ENCODE assay signal across 7 worm cellular contexts in the genomic region with DNA sequence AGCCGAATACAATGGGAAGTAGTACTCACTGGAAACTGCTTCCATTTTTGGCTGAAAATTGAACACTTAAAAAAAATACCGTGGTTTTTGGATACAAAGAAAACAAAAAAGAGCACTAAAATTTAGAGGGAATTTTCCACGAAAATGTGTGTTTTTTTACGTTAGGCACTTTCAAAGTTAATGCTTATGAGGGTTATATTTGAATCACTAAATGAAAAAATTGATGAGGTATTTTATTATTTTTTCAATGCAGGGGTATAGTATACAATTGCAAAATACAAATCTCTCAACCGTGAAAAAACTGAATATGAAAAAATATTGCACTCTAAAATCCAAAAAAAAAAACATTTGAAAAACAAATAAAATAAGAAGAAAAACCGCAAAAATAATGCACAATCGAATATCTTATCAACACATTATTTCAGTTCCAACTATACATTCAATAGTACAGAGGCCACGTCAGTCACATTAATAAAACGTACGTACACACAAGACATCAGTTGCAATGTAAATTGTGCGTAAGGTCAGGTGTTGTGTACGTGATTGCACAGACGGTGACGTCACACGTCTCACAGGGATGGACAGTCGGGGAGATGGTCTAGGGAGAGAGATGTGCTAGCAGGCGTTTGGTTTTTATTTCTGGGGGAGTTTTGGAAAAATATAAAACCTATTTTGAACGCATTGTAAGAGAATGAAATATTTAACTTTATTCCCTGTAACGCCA.
TF ChIP-seq lines count a peak whose summit lies in the region.

A gene (minus strand): TSS at position 51 of the 724 bp plus-strand sequence.

TF ChIP-seq in whole organism, L1 larva, 84 proteins besides CTCF, POLR2A, EP300 and RAD21 (continues in another document):
- no peak for TF ChIP-seq pag-3 (tag; optimal IDR thresholded peaks at IDR 0.05; lab: Kevin White, UChicago; ENCODE audit: borderline replicate concordance, insufficient read depth)
- TF ChIP-seq aly-2 (tag; optimal IDR thresholded peaks at IDR 0.05; lab: Kevin White, UChicago) = no peak
- TF ChIP-seq sup-37 (GFP tag; optimal IDR thresholded peaks at IDR 0.05; lab: Kevin White, UChicago) = no peak
- TF ChIP-seq fkh-10 (GFP tag; optimal IDR thresholded peaks at IDR 0.05; lab: Kevin White, UChicago) = no peak
- no peak for TF ChIP-seq aha-1 (tag; optimal IDR thresholded peaks at IDR 0.05; lab: Kevin White, UChicago)
- no peak for TF ChIP-seq jun-1 (tag; optimal IDR thresholded peaks at IDR 0.05; lab: Kevin White, UChicago)
- TF ChIP-seq fkh-8 (tag; optimal IDR thresholded peaks at IDR 0.05; lab: Kevin White, UChicago) = no peak
- no peak for TF ChIP-seq nhr-28 (tag; optimal IDR thresholded peaks at IDR 0.05; lab: Kevin White, UChicago)
- TF ChIP-seq ama-1 (optimal IDR thresholded peaks at IDR 0.05; lab: Kevin White, UChicago) = no peak
- no peak for TF ChIP-seq ztf-4 (tag; optimal IDR thresholded peaks at IDR 0.05; lab: Kevin White, UChicago)
- TF ChIP-seq skn-1 (tag; optimal IDR thresholded peaks at IDR 0.05; lab: Kevin White, UChicago) = peak; percentile 13
- no peak for TF ChIP-seq ceh-88 (GFP tag; IDR thresholded peaks at IDR 0.05; lab: Robert Waterston, UW)

TF ChIP-seq in whole organism, L2 larva, 48 proteins besides CTCF, POLR2A, EP300 and RAD21 (continues in another document):
- no peak for TF ChIP-seq ceh-82 (tag; optimal IDR thresholded peaks at IDR 0.05; lab: Kevin White, UChicago)
- peak; percentile 1 for TF ChIP-seq sem-4 (tag; optimal IDR thresholded peaks at IDR 0.05; lab: Kevin White, UChicago)
- no peak for TF ChIP-seq lin-11 (tag; optimal IDR thresholded peaks at IDR 0.05; lab: Kevin White, UChicago)
- no peak for TF ChIP-seq blmp-1 (tag; optimal IDR thresholded peaks at IDR 0.05; lab: Kevin White, UChicago; ENCODE audit: insufficient read depth)
- no peak for TF ChIP-seq dmd-4 (tag; optimal IDR thresholded peaks at IDR 0.05; lab: Kevin White, UChicago)
- TF ChIP-seq crh-2 (tag; optimal IDR thresholded peaks at IDR 0.05; lab: Kevin White, UChicago) = peak; percentile 81
- peak; percentile 63 for TF ChIP-seq gmeb-1 (tag; optimal IDR thresholded peaks at IDR 0.05; lab: Kevin White, UChicago)
- TF ChIP-seq mdl-1 (tag; optimal IDR thresholded peaks at IDR 0.05; lab: Kevin White, UChicago) = no peak
- TF ChIP-seq lsy-2 (tag; optimal IDR thresholded peaks at IDR 0.05; lab: Kevin White, UChicago) = peak; percentile 45 to 76
- no peak for TF ChIP-seq elt-3 (tag; optimal IDR thresholded peaks at IDR 0.05; lab: Kevin White, UChicago)
- peak; percentile 75 for TF ChIP-seq fos-1 (tag; optimal IDR thresholded peaks at IDR 0.05; lab: Kevin White, UChicago)
- TF ChIP-seq unc-55 (GFP tag; optimal IDR thresholded peaks at IDR 0.05; lab: Kevin White, UChicago) = no peak

TF ChIP-seq in whole organism, L3 larva, 47 proteins besides CTCF, POLR2A, EP300 and RAD21 (continues in another document):
- peak; percentile 13 for TF ChIP-seq R02D3.7 (tag; optimal IDR thresholded peaks at IDR 0.05; lab: Kevin White, UChicago)
- TF ChIP-seq sea-2 (GFP tag; optimal IDR thresholded peaks at IDR 0.05; lab: Kevin White, UChicago) = no peak
- no peak for TF ChIP-seq fkh-10 (GFP tag; optimal IDR thresholded peaks at IDR 0.05; lab: Kevin White, UChicago)
- no peak for TF ChIP-seq nhr-28 (tag; optimal IDR thresholded peaks at IDR 0.05; lab: Kevin White, UChicago)
- TF ChIP-seq ceh-28 (tag; optimal IDR thresholded peaks at IDR 0.05; lab: Kevin White, UChicago) = peak; percentile 20
- peak; percentile 30 for TF ChIP-seq nhr-43 (tag; optimal IDR thresholded peaks at IDR 0.05; lab: Kevin White, UChicago; ENCODE audit: poor library complexity, severe bottlenecking)
- TF ChIP-seq nhr-23 (tag; optimal IDR thresholded peaks at IDR 0.05; lab: Kevin White, UChicago) = peak; percentile 12
- peak; percentile 66 for TF ChIP-seq pha-4 (tag; optimal IDR thresholded peaks at IDR 0.05; lab: Kevin White, UChicago)
- peak; percentile 78 for TF ChIP-seq pqm-1 (tag; optimal IDR thresholded peaks at IDR 0.05; lab: Kevin White, UChicago)
- TF ChIP-seq hmg-11 (tag; optimal IDR thresholded peaks at IDR 0.05; lab: Kevin White, UChicago) = peak; percentile 73
- TF ChIP-seq nfya-1 (tag; optimal IDR thresholded peaks at IDR 0.05; lab: Kevin White, UChicago; ENCODE audit: insufficient read depth) = peak; percentile 86
- TF ChIP-seq tbx-2 (tag; optimal IDR thresholded peaks at IDR 0.05; lab: Kevin White, UChicago) = no peak

TF ChIP-seq in whole organism, L4 larva, 104 proteins besides CTCF, POLR2A, EP300 and RAD21 (continues in another document):
- TF ChIP-seq tra-1 (GFP tag; IDR thresholded peaks at IDR 0.05; lab: Robert Waterston, UW) (no peak), spr-1 (tag; optimal IDR thresholded peaks at IDR 0.05; lab: Kevin White, UChicago) (peak; percentile 15), unc-130 (GFP tag; optimal IDR thresholded peaks at IDR 0.05; lab: Kevin White, UChicago) (no peak), lin-13 (GFP tag; optimal IDR thresholded peaks at IDR 0.05; lab: Kevin White, UChicago) (no peak), nhr-48 (tag; optimal IDR thresholded peaks at IDR 0.05; lab: Kevin White, UChicago) (peak; percentile 45), sdz-12 (GFP tag; optimal IDR thresholded peaks at IDR 0.05; lab: Kevin White, UChicago) (no peak), ztf-7 (tag; optimal IDR thresholded peaks at IDR 0.05; lab: Kevin White, UChicago) (no peak), zip-2 (tag; optimal IDR thresholded peaks at IDR 0.05; lab: Kevin White, UChicago) (no peak), lin-1 (GFP tag; IDR thresholded peaks at IDR 0.05; lab: Robert Waterston, UW) (0 out of 2 replicates have a peak, but pooled peaks have one; percentile 10), mdt-29 (GFP tag; IDR thresholded peaks at IDR 0.05; lab: Robert Waterston, UW) (no peak), egl-27 (tag; optimal IDR thresholded peaks at IDR 0.05; lab: Kevin White, UChicago) (no peak), ama-1 (optimal IDR thresholded peaks at IDR 0.05; lab: Kevin White, UChicago) (no peak), Y48G9A.11 (GFP tag; IDR thresholded peaks at IDR 0.05; lab: Robert Waterston, UW) (no peak)

TF ChIP-seq in whole organism, late embryonic, 69 proteins besides CTCF, POLR2A, EP300 and RAD21:
- no peak for TF ChIP-seq fkh-6 (tag; optimal IDR thresholded peaks at IDR 0.05; lab: Kevin White, UChicago)
- TF ChIP-seq ceh-6 (GFP tag; optimal IDR thresholded peaks at IDR 0.05; lab: Kevin White, UChicago) = no peak
- TF ChIP-seq nfya-1 (tag; optimal IDR thresholded peaks at IDR 0.05; lab: Kevin White, UChicago) = peak; percentile 68
- no peak for TF ChIP-seq ceh-30 (tag; optimal IDR thresholded peaks at IDR 0.05; lab: Kevin White, UChicago)
- peak; percentile 50 for TF ChIP-seq elt-2 (tag; optimal IDR thresholded peaks at IDR 0.05; lab: Kevin White, UChicago)
- peak; percentile 24 for TF ChIP-seq hlh-30 (tag; optimal IDR thresholded peaks at IDR 0.05; lab: Kevin White, UChicago; ENCODE audit: insufficient read depth)
- peak; percentile 47 for TF ChIP-seq tbx-2 (tag; optimal IDR thresholded peaks at IDR 0.05; lab: Kevin White, UChicago)
- no peak for TF ChIP-seq ceh-18 (tag; optimal IDR thresholded peaks at IDR 0.05; lab: Kevin White, UChicago)
- TF ChIP-seq pha-2 (tag; optimal IDR thresholded peaks at IDR 0.05; lab: Kevin White, UChicago) = no peak
- TF ChIP-seq pat-9 (tag; optimal IDR thresholded peaks at IDR 0.05; lab: Kevin White, UChicago) = no peak
- TF ChIP-seq ama-1 (optimal IDR thresholded peaks at IDR 0.05; lab: Kevin White, UChicago) = no peak
TF ChIP-seq in whole organism, late embryonic: peak in this region for 4.

TF ChIP-seq in whole organism, mixed stage, embryonic, 35 proteins besides CTCF, POLR2A, EP300 and RAD21:
- TF ChIP-seq lsy-2 (tag; optimal IDR thresholded peaks at IDR 0.05; lab: Kevin White, UChicago) (peak; percentile 20), pha-4 (tag; optimal IDR thresholded peaks at IDR 0.05; lab: Kevin White, UChicago) (peak; percentile 32), ces-1 (GFP tag; optimal IDR thresholded peaks at IDR 0.05; lab: Kevin White, UChicago) (no peak)
TF ChIP-seq in whole organism, mixed stage, embryonic: peak in this region for 2.

TF ChIP-seq in whole organism, young adult, 124 proteins besides CTCF, POLR2A, EP300 and RAD21 (continues in another document):
- TF ChIP-seq atf-7 (tag; optimal IDR thresholded peaks at IDR 0.05; lab: Kevin White, UChicago) (peak; percentile 54), pbrm-1 (GFP tag; IDR thresholded peaks at IDR 0.05; lab: Robert Waterston, UW) (0 out of 2 replicates have a peak, but pooled peaks have one; percentile 34), unc-130 (GFP tag; optimal IDR thresholded peaks at IDR 0.05; lab: Kevin White, UChicago) (no peak), tbp1 (GFP tag; optimal IDR thresholded peaks at IDR 0.05; lab: Kevin White, UChicago) (peak; percentile 29), nhr-80 (tag; optimal IDR thresholded peaks at IDR 0.05; lab: Kevin White, UChicago) (peak; percentile 82), lin-54 (GFP tag; optimal IDR thresholded peaks at IDR 0.05; lab: Kevin White, UChicago) (peak; percentile 37), T07F8.4 (tag; optimal IDR thresholded peaks at IDR 0.05; lab: Kevin White, UChicago) (no peak), mes-4 (tag; optimal IDR thresholded peaks at IDR 0.05; lab: Kevin White, UChicago) (no peak), B0336.3 (GFP tag; IDR thresholded peaks at IDR 0.05; lab: Robert Waterston, UW) (0 out of 2 replicates have a peak, but pooled peaks have one; percentile 30), lin-35 (GFP tag; optimal IDR thresholded peaks at IDR 0.05; lab: Kevin White, UChicago) (no peak), repo-1 (tag; optimal IDR thresholded peaks at IDR 0.05; lab: Kevin White, UChicago) (peak; percentile 67), bed-1 (GFP tag; IDR thresholded peaks at IDR 0.05; lab: Robert Waterston, UW) (no peak), nfyb-1 (GFP tag; IDR thresholded peaks at IDR 0.05; lab: Robert Waterston, UW) (0 out of 2 replicates have a peak, but pooled peaks have one; percentile 41), somi-1 (GFP tag; optimal IDR thresholded peaks at IDR 0.05; lab: Kevin White, UChicago) (peak; percentile 19), lin-40 (tag; optimal IDR thresholded peaks at IDR 0.05; lab: Kevin White, UChicago) (peak; percentile 11), mxl-1 (tag; optimal IDR thresholded peaks at IDR 0.05; lab: Kevin White, UChicago) (no peak), attf-5 (GFP tag; optimal IDR thresholded peaks at IDR 0.05; lab: Kevin White, UChicago) (peak; percentile 14), K12H6.12 (tag; optimal IDR thresholded peaks at IDR 0.05; lab: Kevin White, UChicago) (peak; percentile 3), hmg-1.2 (GFP tag; IDR thresholded peaks at IDR 0.05; lab: Robert Waterston, UW) (0 out of 2 replicates have a peak, but pooled peaks have one; percentile 14), Y79H2A.3 (GFP tag; conservative IDR thresholded peaks at IDR 0.05; lab: Robert Waterston, UW) (no peak), snpc-4 (GFP tag; optimal IDR thresholded peaks at IDR 0.05; lab: Kevin White, UChicago) (no peak), snpc-4 (tag; optimal IDR thresholded peaks at IDR 0.05; lab: Kevin White, UChicago) (peak in 2 of 4 experiments; percentile 34 to 47), madf-10 (tag; optimal IDR thresholded peaks at IDR 0.05; lab: Kevin White, UChicago) (peak; percentile 6), die-1 (tag; optimal IDR thresholded peaks at IDR 0.05; lab: Kevin White, UChicago) (no peak)
